Worm (Caenorhabditis elegans): ENCODE data around the gene hlh-6.

DNA sequence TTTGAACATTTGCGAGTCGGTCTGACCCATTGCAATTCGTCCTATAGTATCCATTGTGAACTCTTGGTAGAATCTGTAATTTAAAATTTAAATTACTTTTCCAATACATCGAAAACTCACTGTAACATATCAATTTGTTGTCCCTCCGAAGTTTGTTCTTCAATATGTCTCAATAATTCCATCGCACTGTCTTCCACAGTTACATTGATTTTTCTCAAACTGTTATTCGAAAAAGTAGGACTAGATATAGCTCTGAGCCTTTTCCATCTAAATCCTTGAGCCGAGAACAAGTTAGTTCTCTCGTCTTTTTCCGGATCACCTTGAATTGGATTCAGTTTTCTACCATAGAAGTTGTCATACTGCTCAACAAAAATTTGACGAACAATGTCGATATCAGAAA is 47.5 kb upstream of the hlh-6 start:
- TF ChIP-seq him-1 (tag; optimal IDR thresholded peaks at IDR 0.05): no peak
- no peak for TF ChIP-seq dao-5 (tag; optimal IDR thresholded peaks at IDR 0.05)
- TF ChIP-seq W03F9.2 (tag; optimal IDR thresholded peaks at IDR 0.05): no peak
